Fruit fly (Drosophila melanogaster): ENCODE results near the gene CG8927.

Gene CG8927

DNA sequence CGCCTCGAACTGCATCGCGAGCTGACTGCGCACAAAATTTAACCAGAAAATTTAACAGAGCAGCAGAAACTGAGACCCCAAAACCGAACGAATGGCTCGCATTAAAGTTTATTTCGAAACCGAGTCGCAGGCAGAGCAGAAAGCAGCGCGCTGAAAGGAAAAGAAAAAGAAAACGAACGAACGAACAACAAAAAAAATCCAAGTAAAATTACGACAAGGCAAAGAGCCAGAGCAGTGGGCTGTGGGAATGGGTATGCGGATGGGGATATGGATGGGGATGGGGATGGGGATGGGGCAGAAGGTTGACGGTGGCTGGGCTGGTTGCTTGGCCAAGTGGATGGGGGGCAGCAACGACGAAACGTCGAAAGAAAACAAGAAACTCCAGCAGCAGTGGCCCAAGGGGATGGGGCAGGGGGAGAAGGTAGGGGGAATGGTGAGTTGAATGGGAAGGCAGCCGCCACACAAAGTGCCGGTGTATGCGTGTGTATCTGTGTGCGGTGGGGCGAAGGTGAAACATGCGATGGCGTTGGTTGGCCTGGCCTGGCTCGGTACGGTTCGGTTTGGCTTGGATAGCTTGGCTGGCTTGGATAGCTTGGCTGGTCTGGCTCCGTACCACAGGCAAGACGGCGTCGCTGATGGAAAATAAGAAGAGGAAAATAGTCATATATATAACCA lies 27.4 kb downstream of the CG8927 start (continued):
- peak; percentile 98 for TF ChIP-seq kni (GFP tag; optimal IDR thresholded peaks at IDR 0.05)
- TF ChIP-seq Poxn (GFP tag; IDR thresholded peaks at IDR 0.05) = 0 out of 2 replicates have a peak, but pooled peaks have one; percentile 11
- TF ChIP-seq her (GFP tag; optimal IDR thresholded peaks at IDR 0.05) = no peak
- TF ChIP-seq pan (optimal IDR thresholded peaks at IDR 0.05) = no peak
- peak in 1 of 2 experiments; percentile 33 for TF ChIP-seq pan (GFP tag; optimal IDR thresholded peaks at IDR 0.05 in 1 of 2, IDR thresholded peaks at IDR 0.05 in 1 of 2)
- TF ChIP-seq ken (GFP tag; IDR thresholded peaks at IDR 0.05) = 0 out of 3 replicates have a peak, but pooled peaks have one; percentile 30
- TF ChIP-seq Deaf1 (tag; optimal IDR thresholded peaks at IDR 0.05) = peak; percentile 92
- no peak for TF ChIP-seq usp (GFP tag; optimal IDR thresholded peaks at IDR 0.05)
- TF ChIP-seq Hey (tag; optimal IDR thresholded peaks at IDR 0.05) = no peak
- no peak for TF ChIP-seq CG13424 (tag; optimal IDR thresholded peaks at IDR 0.05)
- no peak for TF ChIP-seq Gsc (GFP tag; IDR thresholded peaks at IDR 0.05)
- TF ChIP-seq ERR (GFP tag; optimal IDR thresholded peaks at IDR 0.05) = no peak
- no peak for TF ChIP-seq CG3838 (GFP tag; optimal IDR thresholded peaks at IDR 0.05)
- TF ChIP-seq Sox100B (GFP tag; optimal IDR thresholded peaks at IDR 0.05) = no peak
- no peak for TF ChIP-seq Neu2 (GFP tag; optimal IDR thresholded peaks at IDR 0.05; ENCODE audit: borderline replicate concordance)
- TF ChIP-seq exex (tag; optimal IDR thresholded peaks at IDR 0.05) = no peak
- TF ChIP-seq fd102C (GFP tag; optimal IDR thresholded peaks at IDR 0.05) = no peak
- TF ChIP-seq Sin3A (optimal IDR thresholded peaks at IDR 0.05) = no peak
- TF ChIP-seq tup (GFP tag; optimal IDR thresholded peaks at IDR 0.05) = no peak
- TF ChIP-seq sqz (GFP tag; optimal IDR thresholded peaks at IDR 0.05) = peak; percentile 88
- TF ChIP-seq Nf-YC (tag; optimal IDR thresholded peaks at IDR 0.05) = peak; percentile 54
- TF ChIP-seq Ets97D (GFP tag; optimal IDR thresholded peaks at IDR 0.05) = no peak
- no peak for TF ChIP-seq E2f2 (GFP tag; IDR thresholded peaks at IDR 0.05)
- TF ChIP-seq kay (GFP tag; optimal IDR thresholded peaks at IDR 0.05) = no peak
- TF ChIP-seq sob (GFP tag; IDR thresholded peaks at IDR 0.05) = peak; percentile 56; the same call in 1 of the 2 replicates
- TF ChIP-seq TFAM (GFP tag; optimal IDR thresholded peaks at IDR 0.05) = no peak
- no peak for TF ChIP-seq chn (GFP tag; optimal IDR thresholded peaks at IDR 0.05)
- no peak for TF ChIP-seq CG8359 (GFP tag; optimal IDR thresholded peaks at IDR 0.05; ENCODE audit: borderline replicate concordance)
- no peak for TF ChIP-seq ab (GFP tag; optimal IDR thresholded peaks at IDR 0.05)
- TF ChIP-seq Hmx (GFP tag; optimal IDR thresholded peaks at IDR 0.05) = no peak
- no peak for TF ChIP-seq Mad (GFP tag; optimal IDR thresholded peaks at IDR 0.05)
- no peak for TF ChIP-seq CG13123 (GFP tag; optimal IDR thresholded peaks at IDR 0.05)
- TF ChIP-seq bab2 (GFP tag; optimal IDR thresholded peaks at IDR 0.05) = no peak
- TF ChIP-seq CG9215 (GFP tag; IDR thresholded peaks at IDR 0.05) = no peak
- TF ChIP-seq CG7928 (GFP tag; optimal IDR thresholded peaks at IDR 0.05) = no peak
- no peak for TF ChIP-seq CG10274 (GFP tag; optimal IDR thresholded peaks at IDR 0.05)
- TF ChIP-seq rib (GFP tag; IDR thresholded peaks at IDR 0.05) = no peak
- no peak for TF ChIP-seq Atf-2 (GFP tag; optimal IDR thresholded peaks at IDR 0.05)
- TF ChIP-seq Dll (GFP tag; IDR thresholded peaks at IDR 0.05; ENCODE audit: partially characterized antibody) = no peak
- no peak; the same call in 2 of the 3 replicates for TF ChIP-seq knrl (GFP tag; IDR thresholded peaks at IDR 0.05; ENCODE audit: partially characterized antibody)
- TF ChIP-seq CG2678 (tag; optimal IDR thresholded peaks at IDR 0.05) = no peak
- TF ChIP-seq Dip3 (GFP tag; optimal IDR thresholded peaks at IDR 0.05) = no peak
- no peak for TF ChIP-seq CG17186 (GFP tag; optimal IDR thresholded peaks at IDR 0.05)
- no peak for TF ChIP-seq CG7372 (GFP tag; IDR thresholded peaks at IDR 0.05)
- no peak for TF ChIP-seq Hr39 (optimal IDR thresholded peaks at IDR 0.05)
- TF ChIP-seq CG30403 (GFP tag; optimal IDR thresholded peaks at IDR 0.05) = no peak
- TF ChIP-seq Adf1 (GFP tag; IDR thresholded peaks at IDR 0.05) = peak; percentile 86
- no peak for TF ChIP-seq tx (GFP tag; optimal IDR thresholded peaks at IDR 0.05)
- no peak for TF ChIP-seq CG12299 (tag; optimal IDR thresholded peaks at IDR 0.05)
- TF ChIP-seq Xrp1 (GFP tag; IDR thresholded peaks at IDR 0.05) = no peak
- TF ChIP-seq CG4404 (GFP tag; IDR thresholded peaks at IDR 0.05) = no peak
- no peak for TF ChIP-seq bowl (GFP tag; IDR thresholded peaks at IDR 0.05)
